Worm (Caenorhabditis elegans) whole organism, young adult: ENCODE results near the gene K05F6.4.

Experiments used
- B0019.2 ChIP-seq: fragments of 200-800 bp; sonication (Bioruptor generic); conservative IDR thresholded peaks from 2 replicates; pipeline ENCODE4 v1.3.6; 2022; ENCODE audit warnings: missing genetic modification reagents, missing genetic modification characterization, missing compliant biosample characterization
- B0336.3 ChIP-seq: fragments of 200-800 bp; sonication (Bioruptor generic); IDR thresholded peaks from 2 replicates; pipeline ENCODE4 v1.3.6; 2022; ENCODE audit warnings: missing genetic modification characterization, missing compliant biosample characterization
- C06A6.2 ChIP-seq: fragments of 200-800 bp; sonication (Bioruptor generic); conservative IDR thresholded peaks from 2 replicates; pipeline ENCODE4 v1.3.6; 2022; ENCODE audit warnings: missing genetic modification characterization, missing compliant biosample characterization
- F22D6.2 ChIP-seq: sonication (generic microtip); optimal IDR thresholded peaks from 2 replicates; lab custom pipeline; 2016; ENCODE audit warnings: mild to moderate bottlenecking, missing genetic modification characterization, missing compliant biosample characterization
- F23B12.7 ChIP-seq: sonication (generic microtip); optimal IDR thresholded peaks from 2 replicates; lab custom pipeline; 2017; ENCODE audit warnings: missing genetic modification characterization, mild to moderate bottlenecking, missing compliant biosample characterization, antibody characterized with exemption, moderate library complexity; ENCODE audit not compliant: insufficient read depth
- T07F8.4 ChIP-seq: sonication (generic microtip); optimal IDR thresholded peaks from 2 replicates; lab custom pipeline; 2016; ENCODE audit warnings: mild to moderate bottlenecking, missing genetic modification characterization, moderate library complexity, missing compliant biosample characterization
- T26A5.8 ChIP-seq: sonication (generic microtip); optimal IDR thresholded peaks from 2 replicates; lab custom pipeline; 2016; ENCODE audit warnings: missing genetic modification characterization, missing compliant biosample characterization
- Y56A3A.18 ChIP-seq: fragments of 200-800 bp; sonication (Bioruptor generic); IDR thresholded peaks from 2 replicates; pipeline ENCODE4 v1.3.6; 2022; ENCODE audit warnings: missing genetic modification reagents, missing genetic modification characterization, missing compliant biosample characterization
- Y67H2A.10 ChIP-seq: fragments of 200-800 bp; sonication (Bioruptor generic); conservative IDR thresholded peaks from 2 replicates; pipeline ENCODE4 v1.3.6; 2022; ENCODE audit warnings: missing genetic modification reagents, missing genetic modification characterization, missing compliant biosample characterization
- ZK185.1 ChIP-seq: sonication (generic microtip); optimal IDR thresholded peaks from 2 replicates; lab custom pipeline; 2016; ENCODE audit warnings: mild to moderate bottlenecking, missing genetic modification characterization, missing compliant biosample characterization; ENCODE audit not compliant: poor library complexity, severe bottlenecking
- aptf-2 ChIP-seq: fragments of 200-800 bp; sonication (Bioruptor generic); conservative IDR thresholded peaks from 2 replicates; pipeline ENCODE4 v1.3.6; 2022; ENCODE audit warnings: missing genetic modification reagents, missing genetic modification characterization, missing compliant biosample characterization
- aptf-3 ChIP-seq: fragments of 200-800 bp; sonication (Bioruptor generic); IDR thresholded peaks from 2 replicates; pipeline ENCODE4 v1.3.6; 2022; ENCODE audit warnings: missing genetic modification characterization, missing compliant biosample characterization
- atf-7 ChIP-seq: sonication (generic microtip); optimal IDR thresholded peaks from 2 replicates; lab custom pipeline; 2017; ENCODE audit warnings: mild to moderate bottlenecking, missing genetic modification characterization, missing compliant biosample characterization
- attf-6 ChIP-seq: fragments of 200-800 bp; sonication (Bioruptor generic); IDR thresholded peaks from 2 replicates; pipeline ENCODE4 v1.3.6; 2022; ENCODE audit warnings: missing genetic modification reagents, missing genetic modification characterization, missing compliant biosample characterization
- bed-2 ChIP-seq: fragments of 200-800 bp; sonication (Bioruptor generic); IDR thresholded peaks from 2 replicates; pipeline ENCODE4 v1.3.6; 2022; ENCODE audit warnings: missing genetic modification reagents, missing genetic modification characterization, missing compliant biosample characterization
- ceh-27 ChIP-seq: fragments of 200-800 bp; sonication (Bioruptor generic); optimal IDR thresholded peaks from 2 replicates; lab custom pipeline; 2018; ENCODE audit warnings: mild to moderate bottlenecking, missing genetic modification characterization, moderate library complexity, missing compliant biosample characterization
- ceh-58 ChIP-seq: fragments of 200-800 bp; sonication (Bioruptor generic); IDR thresholded peaks from 2 replicates; pipeline ENCODE4 v1.3.6; 2022; ENCODE audit warnings: missing genetic modification characterization, missing compliant biosample characterization
- die-1 ChIP-seq: sonication (generic microtip); optimal IDR thresholded peaks from 2 replicates; lab custom pipeline; 2016; ENCODE audit warnings: missing genotype, mild to moderate bottlenecking, missing genetic modification characterization, missing compliant biosample characterization
- dpff-1 ChIP-seq: sonication (generic microtip); optimal IDR thresholded peaks from 2 replicates; lab custom pipeline; 2017; ENCODE audit warnings: mild to moderate bottlenecking, missing genetic modification characterization, missing compliant biosample characterization
- dpl-1 ChIP-seq: fragments of 150-350 bp; optimal IDR thresholded peaks from 2 replicates; lab custom pipeline; 2014; ENCODE audit warnings: missing biosample characterization, missing genetic modification reagents, missing genetic modification characterization
- fkh-3 ChIP-seq: sonication (generic microtip); optimal IDR thresholded peaks from 2 replicates; lab custom pipeline; 2016; ENCODE audit warnings: mild to moderate bottlenecking, missing genetic modification characterization, missing compliant biosample characterization
- hlh-12 ChIP-seq: sonication (generic microtip); optimal IDR thresholded peaks from 2 replicates; lab custom pipeline; 2016; ENCODE audit warnings: missing genetic modification characterization, missing compliant biosample characterization
- hmg-20 ChIP-seq: fragments of 200-800 bp; sonication (Bioruptor generic); IDR thresholded peaks from 2 replicates; pipeline ENCODE4 v1.3.6; 2022; ENCODE audit warnings: missing genetic modification reagents, missing genetic modification characterization, missing compliant biosample characterization
- let-607 ChIP-seq, 2 experiments: fragments of 200-800 bp in 1 of 2; sonication (Bioruptor generic) in 1 of 2; sonication (generic microtip) in 1 of 2; optimal IDR thresholded peaks; 2 replicates each; lab custom pipeline; 2016 to 2018; ENCODE audit warnings: mild to moderate bottlenecking in 2 of 2, missing compliant biosample characterization in 2 of 2, missing genetic modification characterization in 2 of 2, moderate library complexity in 2 of 2, missing genotype in 1 of 2
- lin-26 ChIP-seq: fragments of 200-800 bp; sonication (Bioruptor generic); IDR thresholded peaks from 2 replicates; pipeline ENCODE4 v1.3.6; 2022; ENCODE audit warnings: missing genetic modification reagents, missing genetic modification characterization, missing compliant biosample characterization
- lin-35 ChIP-seq, 3 experiments: fragments of 150-350 bp in 2 of 3; sonication (generic microtip) in 1 of 3; optimal IDR thresholded peaks; 2 replicates each; lab custom pipeline; 2014 to 2018; ENCODE audit warnings: missing biosample characterization in 3 of 3, missing genetic modification characterization in 3 of 3, missing genetic modification reagents in 3 of 3
- lir-1 ChIP-seq: fragments of 200-800 bp; sonication (Bioruptor generic); conservative IDR thresholded peaks from 2 replicates; pipeline ENCODE4 v1.3.6; 2022; ENCODE audit warnings: missing genetic modification reagents, missing genetic modification characterization, missing compliant biosample characterization
- madf-8 ChIP-seq: fragments of 200-800 bp; sonication (Bioruptor generic); conservative IDR thresholded peaks from 2 replicates; pipeline ENCODE4 v1.3.6; 2022; ENCODE audit warnings: missing genetic modification reagents, missing genetic modification characterization, missing compliant biosample characterization
- mxl-1 ChIP-seq: sonication (generic microtip); optimal IDR thresholded peaks from 2 replicates; lab custom pipeline; 2016; ENCODE audit warnings: missing genetic modification characterization, missing compliant biosample characterization
- nhr-179 ChIP-seq: sonication (generic microtip); optimal IDR thresholded peaks from 2 replicates; lab custom pipeline; 2016; ENCODE audit warnings: mild to moderate bottlenecking, missing genetic modification characterization, missing compliant biosample characterization
- pha-4 ChIP-seq: fragments of 150-350 bp; sonication (generic microtip); optimal IDR thresholded peaks from 2 replicates; lab custom pipeline; 2014; ENCODE audit warnings: missing biosample characterization, missing genetic modification reagents, missing genetic modification characterization
- snpc-1.1 ChIP-seq: sonication (generic microtip); optimal IDR thresholded peaks from 2 replicates; lab custom pipeline; 2017; ENCODE audit warnings: missing genetic modification characterization, mild to moderate bottlenecking, missing compliant biosample characterization, antibody characterized with exemption, moderate library complexity, missing genotype, missing genetic modification reagents; ENCODE audit not compliant: insufficient read depth
- snpc-1.3 ChIP-seq: sonication (generic microtip); optimal IDR thresholded peaks from 2 replicates; lab custom pipeline; 2017; ENCODE audit warnings: missing genetic modification characterization, mild to moderate bottlenecking, missing compliant biosample characterization, antibody characterized with exemption, moderate library complexity, missing genotype, missing genetic modification reagents; ENCODE audit not compliant: insufficient read depth
- ztf-18 ChIP-seq: sonication (generic microtip); optimal IDR thresholded peaks from 2 replicates; lab custom pipeline; 2016; ENCODE audit warnings: missing genotype, mild to moderate bottlenecking, missing genetic modification characterization, missing compliant biosample characterization
- ztf-26 ChIP-seq: sonication (generic microtip); optimal IDR thresholded peaks from 2 replicates; lab custom pipeline; 2017; ENCODE audit warnings: missing genetic modification characterization, missing compliant biosample characterization

Gene K05F6.4

ce11 chrII:1561863-1562262 lies 18.6 kb downstream of the K05F6.4 start, which contains the start of gene K05F6.14:
K05F6.14 (plus strand) TSS chrII:1562163.
- no peak for TF ChIP-seq ceh-58 (GFP tag; lab: Robert Waterston, UW)

ce11 chrII:1567646-1568045 lies 24.4 kb downstream of the K05F6.4 start, which contains the start of gene K05F6.8:
K05F6.8 (minus strand) TSS chrII:1567746.
- TF ChIP-seq lir-1 (GFP tag; lab: Robert Waterston, UW) (no peak), ztf-26 (tag; lab: Kevin White, UChicago) (no peak), lin-35 (GFP tag; optimal IDR thresholded peaks at IDR 0.05; lab: Kevin White, UChicago) (no peak), ztf-18 (tag; lab: Kevin White, UChicago) (no peak), mxl-1 (tag; lab: Kevin White, UChicago) (no peak)

ce11 chrII:1568214-1568613 lies 24.9 kb downstream of the K05F6.4 start, which contains the start of gene fbxb-49:
fbxb-49 (plus strand) TSS chrII:1568514.
- TF ChIP-seq die-1 (tag; lab: Kevin White, UChicago) (no peak), atf-7 (tag; lab: Kevin White, UChicago) (no peak), snpc-1.3 (no peak), lin-26 (GFP tag; lab: Robert Waterston, UW) (no peak), hlh-12 (tag; lab: Kevin White, UChicago) (no peak), Y67H2A.10 (GFP tag; lab: Robert Waterston, UW) (no peak), B0336.3 (no peak), nhr-179 (tag; lab: Kevin White, UChicago) (no peak), F22D6.2 (no peak), dpl-1 (GFP tag; lab: Kevin White, UChicago) (no peak), ZK185.1 (no peak), let-607 (tag; optimal IDR thresholded peaks at IDR 0.05; lab: Kevin White, UChicago) (no peak), dpff-1 (tag; lab: Kevin White, UChicago) (no peak), aptf-2 (GFP tag; lab: Robert Waterston, UW) (no peak), madf-8 (GFP tag; lab: Robert Waterston, UW) (no peak), T07F8.4 (tag; lab: Kevin White, UChicago) (no peak), attf-6 (no peak)

- TF ChIP-seq bed-2 (GFP tag; lab: Robert Waterston, UW) = no peak
- TF ChIP-seq B0019.2 (GFP tag; lab: Robert Waterston, UW) = no peak
- TF ChIP-seq snpc-1.3 = no peak
- TF ChIP-seq C06A6.2 (GFP tag; lab: Robert Waterston, UW) = no peak
- TF ChIP-seq fkh-3 (tag; lab: Kevin White, UChicago) = no peak
- TF ChIP-seq snpc-1.1 (tag; lab: Kevin White, UChicago) = no peak
- no peak for TF ChIP-seq T26A5.8 (tag; lab: Kevin White, UChicago)
- no peak for TF ChIP-seq aptf-3 (GFP tag; lab: Robert Waterston, UW)
- no peak for TF ChIP-seq hmg-20 (GFP tag; lab: Robert Waterston, UW)
- no peak for TF ChIP-seq Y56A3A.18 (GFP tag; lab: Robert Waterston, UW)
- TF ChIP-seq pha-4 (tag; lab: Kevin White, UChicago) = no peak
- TF ChIP-seq F23B12.7 (tag; lab: Kevin White, UChicago) = no peak
- TF ChIP-seq ceh-27 (GFP tag; lab: Kevin White, UChicago) = no peak
- TF ChIP-seq, all 124 proteins: peak for 0
These were observed 27.8 kb downstream of the K05F6.4 start, which contains the start of gene fbxb-46 for ce11 chrII:1571032-1571431. fbxb-46 (minus strand) TSS chrII:1571132.
